Worm (Caenorhabditis elegans): ENCODE data around the gene ctps-1.

DNA sequence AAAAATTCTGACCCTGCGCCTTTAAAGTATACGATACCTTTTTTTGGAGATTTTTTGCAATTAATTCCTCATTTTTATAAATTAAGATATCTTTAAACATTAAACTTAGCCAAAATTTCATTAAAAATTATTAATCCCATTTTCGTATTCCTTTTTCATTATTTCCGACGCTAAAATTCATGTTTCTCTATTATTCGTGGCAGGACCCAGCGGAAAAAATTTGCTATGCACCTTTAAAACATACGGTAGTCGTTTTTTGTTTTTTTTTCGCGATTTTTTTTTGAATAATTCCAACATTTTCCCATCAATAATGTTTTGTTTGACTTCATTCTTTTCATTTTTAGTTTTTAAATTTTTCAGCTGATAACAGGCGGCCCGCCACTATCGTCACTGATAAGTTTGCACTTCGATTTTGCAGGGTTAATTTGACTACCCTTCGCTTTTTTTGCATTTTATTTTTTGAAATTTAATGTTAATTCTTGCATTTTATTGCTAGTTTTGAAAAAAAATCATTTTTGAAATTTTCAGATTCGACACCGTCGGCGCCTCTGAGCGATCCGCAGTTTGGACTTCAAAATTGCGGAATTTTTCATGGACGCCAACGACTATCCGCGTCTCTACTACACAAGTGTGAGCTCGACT lies 47.5 kb upstream of the ctps-1 start, which contains the start of gene dkf-2:
- TF ChIP-seq klf-2 (GFP tag; conservative IDR thresholded peaks at IDR 0.05): no peak
- no peak for TF ChIP-seq ztf-29 (GFP tag; IDR thresholded peaks at IDR 0.05)
- TF ChIP-seq flt-1 (GFP tag; IDR thresholded peaks at IDR 0.05): no peak
- TF ChIP-seq ref-1 (GFP tag; conservative IDR thresholded peaks at IDR 0.05): no peak
- no peak for TF ChIP-seq med-1 (GFP tag; optimal IDR thresholded peaks at IDR 0.05; ENCODE audit: insufficient read depth)
- no peak for TF ChIP-seq ztf-23 (GFP tag; IDR thresholded peaks at IDR 0.05)
